Fruit fly (Drosophila melanogaster) whole organism, embryonic: ENCODE data around the gene CG32971.

Experiments
- Awh ChIP-seq: fragments of 200-800 bp; sonication (Bioruptor generic); IDR thresholded peaks from 2 replicates; pipeline ENCODE4, ENCODE4 v1.3.6; 2022; ENCODE audit warnings: missing biosample characterization, missing genetic modification characterization
- CG10321 ChIP-seq: fragments of 200-800 bp; sonication (Bioruptor generic); IDR thresholded peaks from 2 replicates; pipeline ENCODE4 v1.3.6; 2022; ENCODE audit warnings: missing biosample characterization, missing genetic modification characterization
- CG11093 ChIP-seq: fragments of 200-800 bp; sonication (Bioruptor generic); IDR thresholded peaks from 3 replicates; pipeline ENCODE4 v1.3.6; 2022; ENCODE audit warnings: missing biosample characterization, missing genetic modification characterization
- CG11456 ChIP-seq: fragments of 200-800 bp; sonication (Bioruptor generic); IDR thresholded peaks from 3 replicates; pipeline ENCODE4 v1.3.6; 2022; ENCODE audit warnings: missing biosample characterization, missing genetic modification characterization
- CG11504 ChIP-seq: fragments of 200-800 bp; sonication (Bioruptor generic); optimal IDR thresholded peaks from 3 replicates; lab custom pipeline; 2019; ENCODE audit warnings: missing biosample characterization, mild to moderate bottlenecking, missing genetic modification characterization, moderate library complexity
- CG11560 ChIP-seq: fragments of 200-800 bp; sonication (Bioruptor generic); IDR thresholded peaks from 3 replicates; pipeline ENCODE4 v1.3.6; 2022; ENCODE audit warnings: missing biosample characterization, missing genetic modification characterization
- CG14710 ChIP-seq: fragments of 200-800 bp; sonication (Bioruptor generic); optimal IDR thresholded peaks from 3 replicates; lab custom pipeline; 2019; ENCODE audit warnings: missing biosample characterization, mild to moderate bottlenecking, missing genetic modification characterization, moderate library complexity
- CG16863 ChIP-seq: fragments of 200-800 bp; sonication (Bioruptor generic); optimal IDR thresholded peaks from 3 replicates; lab custom pipeline; 2016; ENCODE audit warnings: missing biosample characterization, missing genetic modification characterization
- CG18599 ChIP-seq: fragments of 200-800 bp; sonication (Bioruptor generic); optimal IDR thresholded peaks from 3 replicates; lab custom pipeline; 2017; ENCODE audit warnings: missing biosample characterization, missing genetic modification characterization, mild to moderate bottlenecking, moderate library complexity, missing genetic modification reagents
- CG32532 ChIP-seq: fragments of 200-800 bp; sonication (Bioruptor generic); IDR thresholded peaks from 2 replicates; pipeline ENCODE4 v1.3.6; 2022; ENCODE audit warnings: missing biosample characterization, missing genetic modification characterization
- CG4820 ChIP-seq: fragments of 200-800 bp; sonication (Bioruptor generic); optimal IDR thresholded peaks from 3 replicates; lab custom pipeline; 2016; ENCODE audit warnings: missing biosample characterization, missing genetic modification characterization
- CG6683 ChIP-seq: fragments of 200-800 bp; sonication (Bioruptor generic); optimal IDR thresholded peaks from 2 replicates; lab custom pipeline; 2017; ENCODE audit warnings: missing biosample characterization, mild to moderate bottlenecking, missing genetic modification characterization, missing genetic modification reagents
- CG6791 ChIP-seq: fragments of 200-800 bp; sonication (Bioruptor generic); IDR thresholded peaks from 3 replicates; pipeline ENCODE4 v1.3.6; 2022; ENCODE audit warnings: missing biosample characterization, missing genetic modification characterization; ENCODE audit not compliant: partially characterized antibody
- CG7928 ChIP-seq: fragments of 200-800 bp; sonication (Bioruptor generic); optimal IDR thresholded peaks from 2 replicates; lab custom pipeline; 2017; ENCODE audit warnings: missing biosample characterization, mild to moderate bottlenecking, missing genetic modification characterization
- CG8359 ChIP-seq: fragments of 200-800 bp; sonication (Bioruptor generic); optimal IDR thresholded peaks from 2 replicates; lab custom pipeline; 2017; ENCODE audit warnings: missing biosample characterization, mild to moderate bottlenecking, missing genetic modification characterization, borderline replicate concordance
- CG8765 ChIP-seq: fragments of 200-800 bp; sonication (Bioruptor generic); IDR thresholded peaks from 2 replicates; pipeline ENCODE4 v1.3.6; 2022; ENCODE audit warnings: missing biosample characterization, missing genetic modification characterization
- CTCF ChIP-seq: fragments of 200-800 bp; sonication (Bioruptor generic); optimal IDR thresholded peaks from 2 replicates; lab custom pipeline; 2017; ENCODE audit warnings: missing biosample characterization, mild to moderate bottlenecking, missing genetic modification characterization, moderate library complexity
- Dfd ChIP-seq, 2 experiments: fragments of >200 bp; optimal IDR thresholded peaks; 2 replicates each; lab custom pipeline; 2017; ENCODE audit warnings: missing biosample characterization in 2 of 2, missing genetic modification characterization in 2 of 2
- Dref ChIP-seq: fragments of 200-800 bp; sonication (Bioruptor generic); IDR thresholded peaks from 2 replicates; pipeline ENCODE4 v1.3.6; 2022; ENCODE audit warnings: missing biosample characterization, missing genetic modification characterization
- Eip74EF ChIP-seq, 2 experiments: fragments of 200-800 bp in 1 of 2; fragments of >200 bp in 1 of 2; sonication (Bioruptor generic) in 1 of 2; optimal IDR thresholded peaks; 2 replicates each; lab custom pipeline; 2017 to 2019; ENCODE audit warnings: missing biosample characterization in 2 of 2, missing genetic modification characterization in 2 of 2, mild to moderate bottlenecking in 1 of 2, moderate library complexity in 1 of 2
- HLH3B ChIP-seq: fragments of 200-800 bp; sonication (Bioruptor generic); IDR thresholded peaks from 2 replicates; pipeline ENCODE4 v1.3.6; 2022; ENCODE audit warnings: missing biosample characterization, missing genetic modification characterization
- Hr78 ChIP-seq, 2 experiments: fragments of 200-800 bp in 1 of 2; fragments of >200 bp in 1 of 2; sonication (Bioruptor generic) in 1 of 2; optimal IDR thresholded peaks; 2 replicates each; lab custom pipeline; 2017 to 2019; ENCODE audit warnings: missing biosample characterization in 2 of 2, missing genetic modification characterization in 2 of 2, mild to moderate bottlenecking in 1 of 2, moderate library complexity in 1 of 2
- Hsf ChIP-seq: fragments of 200-800 bp; sonication (Bioruptor generic); optimal IDR thresholded peaks from 3 replicates; lab custom pipeline; 2016; ENCODE audit warnings: missing biosample characterization, missing genetic modification characterization
- MBD-R2 ChIP-seq: fragments of 200-800 bp; sonication (Bioruptor generic); IDR thresholded peaks from 2 replicates; pipeline ENCODE4 v1.3.6; 2022; ENCODE audit warnings: missing biosample characterization, missing genetic modification characterization
- Myb ChIP-seq: fragments of 200-800 bp; sonication (Bioruptor generic); optimal IDR thresholded peaks from 2 replicates; lab custom pipeline; 2016; ENCODE audit warnings: missing biosample characterization, missing genetic modification characterization
- Nf-YA ChIP-seq: fragments of 200-800 bp; sonication (Bioruptor generic); IDR thresholded peaks from 2 replicates; pipeline ENCODE4 v1.3.6; 2022; ENCODE audit warnings: missing biosample characterization, missing genetic modification characterization
- Poxn ChIP-seq: fragments of 200-800 bp; sonication (Bioruptor generic); IDR thresholded peaks from 2 replicates; pipeline ENCODE4 v1.3.6; 2022; ENCODE audit warnings: missing biosample characterization, missing genetic modification characterization
- Scr ChIP-seq: fragments of 200-800 bp; sonication (Bioruptor generic); IDR thresholded peaks from 2 replicates; pipeline ENCODE4 v1.3.6; 2022; ENCODE audit warnings: missing biosample characterization, missing genetic modification characterization; ENCODE audit not compliant: partially characterized antibody
- Six4 ChIP-seq: fragments of 200-800 bp; sonication (Bioruptor generic); optimal IDR thresholded peaks from 2 replicates; lab custom pipeline; 2016; ENCODE audit warnings: missing biosample characterization, missing genetic modification characterization
- al ChIP-seq: fragments of 200-800 bp; sonication (Bioruptor generic); IDR thresholded peaks from 2 replicates; pipeline ENCODE4 v1.3.6; 2022; ENCODE audit warnings: missing biosample characterization, missing genetic modification characterization
- chif ChIP-seq, 2 experiments: fragments of 200-800 bp; sonication (Bioruptor generic); optimal IDR thresholded peaks; 3 replicates each; lab custom pipeline; 2016; ENCODE audit warnings: missing biosample characterization in 2 of 2, missing genetic modification characterization in 2 of 2
- corto ChIP-seq: fragments of 200-800 bp; sonication (Bioruptor generic); optimal IDR thresholded peaks from 2 replicates; lab custom pipeline; 2016; ENCODE audit warnings: missing biosample characterization, mild to moderate bottlenecking, missing genetic modification characterization, moderate library complexity
- crol ChIP-seq: fragments of 200-800 bp; sonication (Bioruptor generic); IDR thresholded peaks from 2 replicates; pipeline ENCODE4 v1.3.6; 2022; ENCODE audit warnings: missing biosample characterization, missing genetic modification characterization
- crp ChIP-seq, 2 experiments: fragments of 200-800 bp; sonication (Bioruptor generic); optimal IDR thresholded peaks; 2 replicates in 1 of 2; 3 replicates in 1 of 2; lab custom pipeline; 2017; ENCODE audit warnings: missing biosample characterization in 2 of 2, missing genetic modification characterization in 2 of 2, mild to moderate bottlenecking in 1 of 2, moderate library complexity in 1 of 2
- ftz-f1 ChIP-seq: fragments of 200-800 bp; sonication (Bioruptor generic); optimal IDR thresholded peaks from 2 replicates; lab custom pipeline; 2016; ENCODE audit warnings: missing biosample characterization, missing genetic modification characterization
- gce ChIP-seq: fragments of 200-800 bp; sonication (Bioruptor generic); IDR thresholded peaks from 3 replicates; pipeline ENCODE4 v1.3.6; 2022; ENCODE audit warnings: missing biosample characterization, missing genetic modification characterization
- gfzf ChIP-seq: fragments of 200-800 bp; sonication (Bioruptor generic); optimal IDR thresholded peaks from 2 replicates; lab custom pipeline; 2016; ENCODE audit warnings: missing biosample characterization, mild to moderate bottlenecking, missing genetic modification characterization, moderate library complexity
- grau ChIP-seq: fragments of 200-800 bp; optimal IDR thresholded peaks from 3 replicates; lab custom pipeline; 2019; ENCODE audit warnings: missing biosample characterization, mild to moderate bottlenecking, missing genetic modification characterization, moderate library complexity
- grn ChIP-seq: fragments of 200-800 bp; sonication (Bioruptor generic); optimal IDR thresholded peaks from 3 replicates; lab custom pipeline; 2017; ENCODE audit warnings: missing biosample characterization, missing genetic modification characterization
- gsb ChIP-seq: fragments of 200-800 bp; sonication (Bioruptor generic); IDR thresholded peaks from 2 replicates; pipeline ENCODE4 v1.3.6; 2022; ENCODE audit warnings: missing biosample characterization, missing genetic modification characterization
- gsb-n ChIP-seq: fragments of 200-800 bp; sonication (Bioruptor generic); optimal IDR thresholded peaks from 3 replicates; lab custom pipeline; 2018; ENCODE audit warnings: missing biosample characterization, mild to moderate bottlenecking, missing genetic modification characterization
- kah ChIP-seq: fragments of 200-800 bp; sonication (Bioruptor generic); optimal IDR thresholded peaks from 2 replicates; lab custom pipeline; 2018; ENCODE audit warnings: missing biosample characterization, mild to moderate bottlenecking, missing genetic modification characterization
- kay ChIP-seq: fragments of 200-800 bp; sonication (Bioruptor generic); optimal IDR thresholded peaks from 2 replicates; lab custom pipeline; 2016; ENCODE audit warnings: missing biosample characterization, missing genetic modification characterization
- lola ChIP-seq, 3 experiments: fragments of >200 bp in 2 of 3; fragments of 200-800 bp in 1 of 3; sonication (Bioruptor generic) in 1 of 3; optimal IDR thresholded peaks; 2 replicates each; lab custom pipeline; 2017 to 2019; ENCODE audit warnings: missing biosample characterization in 3 of 3, missing genetic modification characterization in 3 of 3, mild to moderate bottlenecking in 1 of 3, moderate library complexity in 1 of 3
- lov ChIP-seq, 2 experiments: fragments of 200-800 bp in 1 of 2; fragments of >200 bp in 1 of 2; sonication (Bioruptor generic) in 1 of 2; IDR thresholded peaks in 1 of 2; optimal IDR thresholded peaks in 1 of 2; 2 replicates in 1 of 2; 3 replicates in 1 of 2; pipeline versions ENCODE4 v1.3.6 to Lab custom; 2017 to 2022; ENCODE audit warnings: missing biosample characterization in 1 of 2, missing genetic modification characterization in 1 of 2
- maf-S ChIP-seq: fragments of 200-800 bp; sonication (Bioruptor generic); optimal IDR thresholded peaks from 2 replicates; lab custom pipeline; 2016; ENCODE audit warnings: missing biosample characterization, missing genetic modification characterization
- onecut ChIP-seq: fragments of 200-800 bp; sonication (Bioruptor generic); IDR thresholded peaks from 2 replicates; pipeline ENCODE4 v1.3.6; 2022; ENCODE audit warnings: missing biosample characterization, missing genetic modification characterization
- org-1 ChIP-seq: fragments of 200-800 bp; sonication (Bioruptor generic); optimal IDR thresholded peaks from 2 replicates; lab custom pipeline; 2017; ENCODE audit warnings: missing biosample characterization, missing genetic modification characterization
- pb ChIP-seq: fragments of 200-800 bp; sonication (Bioruptor generic); optimal IDR thresholded peaks from 3 replicates; lab custom pipeline; 2016; ENCODE audit warnings: missing biosample characterization, missing genetic modification characterization
- peb ChIP-seq: fragments of 200-800 bp; sonication (Bioruptor generic); IDR thresholded peaks from 2 replicates; pipeline ENCODE4 v1.3.6; 2022; ENCODE audit warnings: missing biosample characterization, missing genetic modification characterization
- pita ChIP-seq: fragments of 200-800 bp; sonication (Bioruptor generic); optimal IDR thresholded peaks from 2 replicates; lab custom pipeline; 2017; ENCODE audit warnings: missing biosample characterization, mild to moderate bottlenecking, missing genetic modification characterization
- zen2 ChIP-seq: fragments of 200-800 bp; sonication (Bioruptor generic); IDR thresholded peaks from 3 replicates; pipeline ENCODE4 v1.3.6; 2022; ENCODE audit warnings: missing biosample characterization, missing genetic modification characterization; ENCODE audit not compliant: partially characterized antibody
- zfh1 ChIP-seq: fragments of 200-800 bp; sonication (Bioruptor generic); IDR thresholded peaks from 3 replicates; pipeline ENCODE4 v1.3.6; 2022; ENCODE audit warnings: missing biosample characterization, missing genetic modification characterization

Gene CG32971

dm6 chr2L:14287907-14288306 is 13.3 kb downstream of the CG32971 start (continued):
- TF ChIP-seq gsb (GFP tag; lab: Robert Waterston, UW) (no peak), CG11093 (GFP tag; lab: Robert Waterston, UW) (no peak), CG18599 (GFP tag; lab: Kevin White, UChicago) (no peak), Dref (GFP tag; lab: Robert Waterston, UW) (no peak), CG11504 (tag; lab: Kevin White, UChicago) (peak; percentile 86), Myb (peak; percentile 97), CG16863 (GFP tag; lab: Kevin White, UChicago) (no peak), grau (tag; lab: Kevin White, UChicago) (no peak), CG8765 (GFP tag; lab: Robert Waterston, UW) (no peak), pita (GFP tag; lab: Kevin White, UChicago) (peak; percentile 93), CG7928 (no peak), CG6683 (GFP tag; lab: Kevin White, UChicago) (no peak), gce (peak; percentile 6; the same call in 1 of the 3 replicates), al (no peak), Dfd (GFP tag; optimal IDR thresholded peaks at IDR 0.05; lab: Kevin White, UChicago) (no peak), Nf-YA (no peak), HLH3B (GFP tag; lab: Robert Waterston, UW) (no peak), gsb-n (tag; lab: Kevin White, UChicago) (no peak), Scr (no peak), Awh (GFP tag; lab: Robert Waterston, UW) (no peak), CG11560 (tag; lab: Robert Waterston, UW) (no peak), pb (GFP tag; lab: Kevin White, UChicago) (no peak), crol (no peak), gfzf (GFP tag; lab: Kevin White, UChicago) (peak; percentile 36), CG6791 (GFP tag; lab: Robert Waterston, UW) (peak; percentile 36; the same call in 1 of the 3 replicates), zfh1 (no peak), CG11456 (GFP tag; lab: Robert Waterston, UW) (no peak), corto (GFP tag; lab: Kevin White, UChicago) (no peak), grn (no peak), Six4 (GFP tag; lab: Kevin White, UChicago) (no peak), ftz-f1 (GFP tag; lab: Kevin White, UChicago) (no peak), CG14710 (peak; percentile 9), CG10321 (GFP tag; lab: Robert Waterston, UW) (no peak), onecut (GFP tag; lab: Robert Waterston, UW) (no peak), maf-S (no peak), MBD-R2 (0 out of 2 replicates have a peak, but pooled peaks have one; percentile 20), chif (GFP tag; optimal IDR thresholded peaks at IDR 0.05; lab: Kevin White, UChicago) (no peak), Hsf (no peak), kah (GFP tag; lab: Kevin White, UChicago) (no peak), zen2 (0 out of 3 replicates have a peak, but pooled peaks have one; percentile 21), lov (optimal IDR thresholded peaks at IDR 0.05; lab: Kevin White, UChicago) (no peak), lov (GFP tag; IDR thresholded peaks at IDR 0.05; lab: Robert Waterston, UW) (no peak), CTCF (GFP tag; lab: Kevin White, UChicago) (peak; percentile 78), peb (GFP tag; lab: Robert Waterston, UW) (no peak)

dm6 chr2L:14292721-14293120 is 18.1 kb downstream of the CG32971 start:
- TF ChIP-seq lola (GFP tag; optimal IDR thresholded peaks at IDR 0.05; lab: Kevin White, UChicago) (no peak), CG14710 (no peak), crol (peak; percentile 79), crp (GFP tag; optimal IDR thresholded peaks at IDR 0.05; lab: Kevin White, UChicago) (no peak), org-1 (GFP tag; lab: Kevin White, UChicago) (no peak), CG32532 (GFP tag; lab: Robert Waterston, UW) (no peak), Hr78 (GFP tag; optimal IDR thresholded peaks at IDR 0.05; lab: Kevin White, UChicago) (peak in 1 of 2 experiments; percentile 73), kay (GFP tag; lab: Kevin White, UChicago) (no peak), CG4820 (no peak), CG8359 (no peak), Eip74EF (GFP tag; optimal IDR thresholded peaks at IDR 0.05; lab: Kevin White, UChicago) (no peak), CG11504 (tag; lab: Kevin White, UChicago) (peak; percentile 49), Poxn (no peak)
